Worm (Caenorhabditis elegans) whole organism, L2 larva: ENCODE measurements around the gene unc-97.

ENCODE experiments used
- C34F6.9 ChIP-seq: fragments of 150-350 bp; optimal IDR thresholded peaks from 2 replicates; lab custom pipeline; 2014; ENCODE audit warnings: missing biosample characterization, missing genetic modification characterization
- R02D3.7 ChIP-seq: fragments of 150-350 bp; optimal IDR thresholded peaks from 2 replicates; lab custom pipeline; 2014; ENCODE audit warnings: missing biosample characterization, missing genetic modification characterization
- ama-1 ChIP-seq: fragments of 150-350 bp; optimal IDR thresholded peaks from 2 replicates; lab custom pipeline; 2018; ENCODE audit warnings: inconsistent platforms
- blmp-1 ChIP-seq: sonication (generic microtip); optimal IDR thresholded peaks from 2 replicates; lab custom pipeline; 2017; ENCODE audit warnings: missing genetic modification characterization, mild to moderate bottlenecking, missing compliant biosample characterization, antibody characterized with exemption, moderate library complexity; ENCODE audit not compliant: insufficient read depth
- ceh-16 ChIP-seq: fragments of 150-350 bp; optimal IDR thresholded peaks from 2 replicates; lab custom pipeline; 2014; ENCODE audit warnings: missing biosample characterization, missing genetic modification characterization
- ceh-82 ChIP-seq: fragments of 150-350 bp; optimal IDR thresholded peaks from 2 replicates; lab custom pipeline; 2014; ENCODE audit warnings: missing biosample characterization, missing genetic modification characterization
- dmd-4 ChIP-seq: sonication (generic microtip); optimal IDR thresholded peaks from 2 replicates; lab custom pipeline; 2017; ENCODE audit warnings: missing biosample characterization, missing genetic modification characterization
- elt-1 ChIP-seq: fragments of 150-350 bp; optimal IDR thresholded peaks from 2 replicates; lab custom pipeline; 2014; ENCODE audit warnings: missing biosample characterization, missing genetic modification characterization
- elt-3 ChIP-seq: sonication (generic microtip); optimal IDR thresholded peaks from 2 replicates; lab custom pipeline; 2017; ENCODE audit warnings: missing biosample characterization, missing genetic modification characterization
- fos-1 ChIP-seq: fragments of 150-350 bp; optimal IDR thresholded peaks from 2 replicates; lab custom pipeline; 2014; ENCODE audit warnings: missing biosample characterization, missing genetic modification characterization
- gmeb-1 ChIP-seq: fragments of 150-350 bp; optimal IDR thresholded peaks from 2 replicates; lab custom pipeline; 2014; ENCODE audit warnings: missing biosample characterization, missing genetic modification characterization
- lin-11 ChIP-seq: fragments of 150-350 bp; sonication (generic microtip); optimal IDR thresholded peaks from 2 replicates; lab custom pipeline; 2014; ENCODE audit warnings: missing biosample characterization, missing genetic modification characterization, inconsistent platforms, mixed read lengths
- lin-13 ChIP-seq: fragments of 150-350 bp; optimal IDR thresholded peaks from 2 replicates; lab custom pipeline; 2014; ENCODE audit warnings: missing biosample characterization, missing genetic modification reagents, missing genetic modification characterization
- lin-39 ChIP-seq: fragments of 150-350 bp; optimal IDR thresholded peaks from 2 replicates; lab custom pipeline; 2014; ENCODE audit warnings: missing biosample characterization, missing genetic modification reagents, missing genetic modification characterization
- mab-5 ChIP-seq: fragments of 150-350 bp; optimal IDR thresholded peaks from 2 replicates; lab custom pipeline; 2014; ENCODE audit warnings: missing biosample characterization, missing genetic modification characterization
- mbf-1 ChIP-seq: sonication (generic microtip); optimal IDR thresholded peaks from 2 replicates; lab custom pipeline; 2017; ENCODE audit warnings: missing biosample characterization, missing genetic modification characterization
- mdl-1 ChIP-seq, 2 experiments: fragments of 150-350 bp in 1 of 2; sonication (generic microtip) in 1 of 2; optimal IDR thresholded peaks; 2 replicates each; lab custom pipeline; 2017; ENCODE audit warnings: missing biosample characterization in 2 of 2, missing genetic modification characterization in 2 of 2
- nhr-10 ChIP-seq: sonication (generic microtip); optimal IDR thresholded peaks from 2 replicates; lab custom pipeline; 2017; ENCODE audit warnings: missing biosample characterization, missing genetic modification characterization
- nhr-11 ChIP-seq: fragments of 150-350 bp; optimal IDR thresholded peaks from 2 replicates; lab custom pipeline; 2014; ENCODE audit warnings: missing biosample characterization, missing genetic modification characterization
- nhr-12 ChIP-seq: fragments of 150-350 bp; optimal IDR thresholded peaks from 2 replicates; lab custom pipeline; 2014; ENCODE audit warnings: missing biosample characterization, missing genetic modification characterization
- nhr-21 ChIP-seq: fragments of 150-350 bp; optimal IDR thresholded peaks from 2 replicates; lab custom pipeline; 2014; ENCODE audit warnings: missing biosample characterization, missing genetic modification characterization
- nhr-25 ChIP-seq: fragments of 150-350 bp; sonication (generic microtip); optimal IDR thresholded peaks from 3 replicates; lab custom pipeline; 2014; ENCODE audit warnings: missing biosample characterization, missing genetic modification characterization
- nhr-6 ChIP-seq: fragments of 150-350 bp; optimal IDR thresholded peaks from 2 replicates; lab custom pipeline; 2014; ENCODE audit warnings: missing biosample characterization, missing genetic modification characterization
- nhr-77 ChIP-seq: fragments of 150-350 bp; optimal IDR thresholded peaks from 2 replicates; lab custom pipeline; 2014; ENCODE audit warnings: missing biosample characterization, missing genetic modification characterization
- sem-4 ChIP-seq: fragments of 150-350 bp; optimal IDR thresholded peaks from 2 replicates; lab custom pipeline; 2014; ENCODE audit warnings: missing biosample characterization, missing genetic modification reagents, missing genetic modification characterization
- skn-1 ChIP-seq: sonication (generic microtip); optimal IDR thresholded peaks from 2 replicates; lab custom pipeline; 2017; ENCODE audit warnings: missing biosample characterization, missing genetic modification characterization
- sma-9 ChIP-seq, 2 experiments: fragments of 150-350 bp in 1 of 2; sonication (generic microtip) in 1 of 2; optimal IDR thresholded peaks; 2 replicates each; lab custom pipeline; 2014 to 2016; ENCODE audit warnings: missing genetic modification characterization in 2 of 2, mild to moderate bottlenecking in 1 of 2, missing biosample characterization in 1 of 2, missing compliant biosample characterization in 1 of 2, missing genetic modification reagents in 1 of 2, moderate library complexity in 1 of 2
- snpc-4 ChIP-seq: fragments of 150-350 bp; optimal IDR thresholded peaks from 2 replicates; lab custom pipeline; 2014; ENCODE audit warnings: missing biosample characterization, missing genetic modification characterization
- unc-39 ChIP-seq: fragments of 150-350 bp; optimal IDR thresholded peaks from 2 replicates; lab custom pipeline; 2014; ENCODE audit warnings: missing biosample characterization, missing genetic modification characterization
- unc-62 ChIP-seq: fragments of 150-350 bp; optimal IDR thresholded peaks from 2 replicates; lab custom pipeline; 2014; ENCODE audit warnings: missing biosample characterization, missing genetic modification reagents, missing genetic modification characterization
- ztf-1 ChIP-seq: fragments of 200-800 bp; sonication (Bioruptor generic); conservative IDR thresholded peaks from 2 replicates; pipeline ENCODE4 v1.3.6; 2022; ENCODE audit warnings: missing genetic modification characterization, missing compliant biosample characterization
- ztf-11 ChIP-seq: sonication (generic microtip); optimal IDR thresholded peaks from 2 replicates; lab custom pipeline; 2017; ENCODE audit warnings: missing biosample characterization, missing genetic modification characterization
- ztf-4 ChIP-seq: fragments of 150-350 bp; optimal IDR thresholded peaks from 2 replicates; lab custom pipeline; 2014; ENCODE audit warnings: missing biosample characterization, missing genetic modification characterization

Gene unc-97

DNA sequence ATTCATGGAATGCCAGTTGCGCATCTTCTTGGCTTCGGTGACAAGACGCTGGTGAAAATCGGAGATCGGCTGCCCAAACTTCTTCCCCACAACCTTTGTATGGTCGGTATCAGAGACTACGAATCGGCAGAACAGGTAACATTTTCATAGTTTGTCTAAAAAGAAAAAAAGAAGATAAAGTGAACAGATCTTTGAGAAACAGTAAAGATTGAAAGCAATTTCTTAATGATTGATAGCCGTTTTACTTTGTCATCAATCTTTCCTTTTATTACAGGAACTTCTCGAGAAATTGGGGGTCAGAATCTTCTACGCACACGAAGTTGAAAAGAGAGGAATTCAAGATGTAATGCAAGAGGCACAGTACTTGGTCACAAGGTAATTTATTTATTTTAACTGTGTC, 38.1 kb downstream of the unc-97 start:
- TF ChIP-seq C34F6.9 (tag; lab: Kevin White, UChicago) (no peak), sma-9 (GFP tag; optimal IDR thresholded peaks at IDR 0.05; lab: Kevin White, UChicago) (peak; percentile 27), sma-9 (tag; optimal IDR thresholded peaks at IDR 0.05; lab: Kevin White, UChicago) (no peak), ceh-16 (no peak), fos-1 (tag; lab: Kevin White, UChicago) (peak; percentile 17), nhr-21 (tag; lab: Kevin White, UChicago) (peak; percentile 52), mab-5 (tag; lab: Kevin White, UChicago) (peak; percentile 55), blmp-1 (tag; lab: Kevin White, UChicago) (peak; percentile 46), nhr-25 (tag; lab: Kevin White, UChicago) (peak; percentile 34)

DNA sequence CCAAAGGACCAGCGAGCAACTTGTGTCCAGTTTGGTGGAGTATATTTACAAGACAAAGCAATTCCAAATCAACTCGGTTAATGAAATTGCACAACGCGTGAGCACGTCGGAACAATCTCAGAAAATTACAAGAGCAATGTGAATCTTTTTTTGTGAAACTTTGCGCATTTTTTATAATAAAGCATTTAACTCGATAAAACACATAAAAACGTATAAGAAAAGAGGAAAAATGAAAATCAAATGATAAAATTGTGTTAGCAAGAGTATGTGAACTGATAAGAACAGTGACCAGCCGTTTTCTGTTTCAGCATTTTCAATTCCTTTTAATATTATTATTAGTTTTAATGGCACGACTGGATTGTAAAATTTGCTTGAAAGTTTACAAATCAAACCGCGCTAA, 38.7 kb downstream of the unc-97 start, which contains the start of gene T22B7.8:
TSS of gene T22B7.8 (plus strand) at position 301 of the 400 bp plus-strand sequence.
- TF ChIP-seq fos-1 (tag; lab: Kevin White, UChicago), result peak; percentile 11
- TF ChIP-seq ztf-4 (tag; lab: Kevin White, UChicago), result no peak
- no peak for TF ChIP-seq mdl-1 (tag; optimal IDR thresholded peaks at IDR 0.05; lab: Kevin White, UChicago)

- TF ChIP-seq nhr-12 (tag; lab: Kevin White, UChicago), result no peak
- TF ChIP-seq mab-5 (tag; lab: Kevin White, UChicago), result no peak
- no peak for TF ChIP-seq elt-3 (tag; lab: Kevin White, UChicago)
- TF ChIP-seq unc-62 (GFP tag; lab: Kevin White, UChicago), result no peak
- TF ChIP-seq fos-1 (tag; lab: Kevin White, UChicago), result no peak
- TF ChIP-seq gmeb-1 (tag; lab: Kevin White, UChicago), result no peak
- no peak for TF ChIP-seq snpc-4
- TF ChIP-seq nhr-77 (tag; lab: Kevin White, UChicago), result no peak
- no peak for TF ChIP-seq nhr-21 (tag; lab: Kevin White, UChicago)
- TF ChIP-seq elt-1 (tag; lab: Kevin White, UChicago), result no peak
- TF ChIP-seq ztf-11, result no peak
- TF ChIP-seq sem-4 (tag; lab: Kevin White, UChicago), result no peak
- no peak for TF ChIP-seq lin-13
- no peak for TF ChIP-seq nhr-11 (tag; lab: Kevin White, UChicago)
- TF ChIP-seq blmp-1 (tag; lab: Kevin White, UChicago), result no peak
- TF ChIP-seq lin-11, result no peak
- TF ChIP-seq nhr-10 (tag; lab: Kevin White, UChicago), result no peak
- no peak for TF ChIP-seq skn-1
- no peak for TF ChIP-seq ztf-4 (tag; lab: Kevin White, UChicago)
- no peak for TF ChIP-seq mbf-1
These were observed 46.6 kb downstream of the unc-97 start for ce11 chrX:5639562-5639961.

DNA sequence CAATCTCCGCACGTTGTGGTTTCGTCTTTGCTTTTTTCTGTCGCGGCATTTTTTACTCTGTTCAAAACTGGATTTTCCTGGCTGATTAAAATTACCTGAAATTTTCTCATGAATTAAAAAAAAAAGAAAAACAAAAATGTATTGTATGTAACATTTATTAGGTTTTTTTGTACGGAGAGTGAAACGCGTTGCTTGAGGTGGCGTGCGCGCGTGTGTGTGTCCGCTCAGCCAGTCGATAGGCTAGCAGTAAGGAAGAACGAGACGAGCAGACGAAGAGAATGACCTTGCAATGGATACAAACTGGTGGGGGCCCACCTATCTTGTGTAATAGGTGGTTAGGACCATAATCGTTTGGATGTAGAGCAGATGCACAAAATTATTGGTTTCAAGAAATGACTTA, 48.4 kb downstream of the unc-97 start, which contains the start of gene T22B7.4:
TSS of gene T22B7.4 (minus strand) at position 101 of the 400 bp plus-strand sequence.
- TF ChIP-seq lin-11 (no peak), lin-13 (no peak), blmp-1 (tag; lab: Kevin White, UChicago) (no peak), unc-62 (GFP tag; lab: Kevin White, UChicago) (no peak), dmd-4 (no peak), nhr-25 (tag; lab: Kevin White, UChicago) (no peak), nhr-21 (tag; lab: Kevin White, UChicago) (no peak), ceh-82 (no peak)

DNA sequence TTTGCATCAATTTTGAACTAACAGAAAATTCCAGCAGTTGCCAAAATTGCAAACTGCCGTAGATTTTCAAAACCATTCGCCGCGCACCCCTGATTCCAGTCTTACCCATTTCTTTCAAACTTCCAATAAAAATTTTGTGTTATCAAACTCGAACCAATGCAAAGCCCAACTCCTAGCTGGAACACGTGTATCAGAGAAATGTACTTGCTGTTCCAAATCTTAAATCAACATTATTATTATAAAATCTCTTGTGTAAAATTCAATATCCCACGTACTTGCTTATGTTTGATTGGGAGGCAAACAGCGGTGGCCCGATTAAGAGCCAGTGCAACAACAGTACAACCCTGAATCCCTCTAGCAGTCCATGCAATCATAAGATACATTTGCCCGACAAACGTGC, 51.2 kb downstream of the unc-97 start:
- TF ChIP-seq R02D3.7 (tag; lab: Kevin White, UChicago) (no peak), unc-62 (GFP tag; lab: Kevin White, UChicago) (no peak), elt-3 (tag; lab: Kevin White, UChicago) (no peak), mbf-1 (no peak), nhr-6 (tag; lab: Kevin White, UChicago) (no peak), ztf-11 (no peak), unc-39 (tag; lab: Kevin White, UChicago) (no peak), ztf-1 (no peak), dmd-4 (no peak), lin-39 (no peak), nhr-11 (tag; lab: Kevin White, UChicago) (no peak), ama-1 (no peak)
